Worm (Caenorhabditis elegans) whole organism, L4 larva: ENCODE results near the gene egl-1.

Experiments used
- F44E2.7 ChIP-seq: fragments of 200-800 bp; sonication (Bioruptor generic); IDR thresholded peaks from 2 replicates; pipeline ENCODE4 v2.1.2; 2022; ENCODE audit warnings: missing genetic modification characterization, missing compliant biosample characterization
- F49E8.2 ChIP-seq: sonication (generic microtip); optimal IDR thresholded peaks from 2 replicates; lab custom pipeline; 2016; ENCODE audit warnings: missing compliant biosample characterization, mild to moderate bottlenecking, missing genetic modification characterization, borderline replicate concordance
- hlh-30 ChIP-seq: sonication (generic microtip); optimal IDR thresholded peaks from 2 replicates; lab custom pipeline; 2017; ENCODE audit warnings: antibody characterized with exemption, mild to moderate bottlenecking, missing genetic modification characterization, missing compliant biosample characterization; ENCODE audit not compliant: insufficient read depth
- lin-13 ChIP-seq: fragments of 150-350 bp; optimal IDR thresholded peaks from 2 replicates; lab custom pipeline; 2014; ENCODE audit warnings: missing biosample characterization, missing genetic modification reagents, missing genetic modification characterization
- mdl-1 ChIP-seq, 2 experiments: fragments of 150-350 bp in 1 of 2; sonication (generic microtip) in 1 of 2; optimal IDR thresholded peaks; 2 replicates each; lab custom pipeline; 2014 to 2017; ENCODE audit warnings: missing biosample characterization in 2 of 2, missing genetic modification characterization in 2 of 2
- mes-2 ChIP-seq: sonication (generic microtip); optimal IDR thresholded peaks from 2 replicates; lab custom pipeline; 2016; ENCODE audit warnings: missing genotype, mild to moderate bottlenecking, missing genetic modification characterization, missing compliant biosample characterization; ENCODE audit not compliant: poor library complexity, severe bottlenecking
- nhr-11 ChIP-seq: fragments of 150-350 bp; optimal IDR thresholded peaks from 2 replicates; lab custom pipeline; 2014; ENCODE audit warnings: missing biosample characterization, missing genetic modification characterization
- nhr-237 ChIP-seq: sonication (generic microtip); optimal IDR thresholded peaks from 2 replicates; lab custom pipeline; 2017; ENCODE audit warnings: missing biosample characterization, missing genetic modification characterization
- skn-1 ChIP-seq: fragments of 150-350 bp; optimal IDR thresholded peaks from 2 replicates; lab custom pipeline; 2014; ENCODE audit warnings: missing biosample characterization, missing genetic modification characterization
- snpc-4 ChIP-seq: fragments of 150-350 bp; optimal IDR thresholded peaks from 2 replicates; lab custom pipeline; 2014; ENCODE audit warnings: missing biosample characterization, missing genetic modification characterization
- unc-39 ChIP-seq: sonication (generic microtip); optimal IDR thresholded peaks from 2 replicates; lab custom pipeline; 2017; ENCODE audit warnings: missing biosample characterization, missing genetic modification characterization

ce11 chrV:14464368-14464767 lies 32.2 kb upstream of the egl-1 start, which contains the start of gene F08H9.4:
- TF ChIP-seq snpc-4 (tag; lab: Kevin White, UChicago), result no peak
- TF ChIP-seq nhr-237, result no peak
- no peak for TF ChIP-seq lin-13
- TF ChIP-seq nhr-11 (tag; lab: Kevin White, UChicago), result no peak
- TF ChIP-seq F44E2.7 (GFP tag; lab: Robert Waterston, UW), result no peak
- TF ChIP-seq mdl-1 (tag; optimal IDR thresholded peaks at IDR 0.05; lab: Kevin White, UChicago), result no peak
- no peak for TF ChIP-seq skn-1 (tag; lab: Kevin White, UChicago)
- no peak for TF ChIP-seq unc-39
- no peak for TF ChIP-seq mes-2 (tag; lab: Kevin White, UChicago)
- TF ChIP-seq hlh-30 (tag; lab: Kevin White, UChicago), result no peak
- TF ChIP-seq F49E8.2 (tag; lab: Kevin White, UChicago), result no peak
